Fruit fly (Drosophila melanogaster) whole organism, embryonic: Measurements from ENCODE around the gene gdl.

ENCODE experiments used
- BEAF-32 ChIP-seq: fragments of 200-800 bp; sonication (Bioruptor generic); optimal IDR thresholded peaks from 3 replicates; lab custom pipeline; 2017; ENCODE audit warnings: missing biosample characterization, missing genetic modification characterization, mild to moderate bottlenecking, moderate library complexity, missing genetic modification reagents
- Bgb ChIP-seq: fragments of 200-800 bp; sonication (Bioruptor generic); IDR thresholded peaks from 2 replicates; pipeline ENCODE4 v1.3.6; 2022; ENCODE audit warnings: missing biosample characterization, missing genetic modification characterization; ENCODE audit not compliant: partially characterized antibody
- C15 ChIP-seq: fragments of 200-800 bp; sonication (Bioruptor generic); IDR thresholded peaks from 3 replicates; pipeline ENCODE4 v1.3.6; 2022; ENCODE audit warnings: missing biosample characterization, missing genetic modification characterization
- CG10979 ChIP-seq: fragments of 200-800 bp; sonication (Bioruptor generic); optimal IDR thresholded peaks from 2 replicates; lab custom pipeline; 2018; ENCODE audit warnings: missing biosample characterization, mild to moderate bottlenecking, missing genetic modification characterization, moderate library complexity
- CG12391 ChIP-seq: fragments of 200-800 bp; sonication (Bioruptor generic); optimal IDR thresholded peaks from 3 replicates; lab custom pipeline; 2018; ENCODE audit warnings: missing biosample characterization, mild to moderate bottlenecking, missing genetic modification characterization, moderate library complexity
- CG14710 ChIP-seq: fragments of 200-800 bp; sonication (Bioruptor generic); optimal IDR thresholded peaks from 3 replicates; lab custom pipeline; 2019; ENCODE audit warnings: missing biosample characterization, mild to moderate bottlenecking, missing genetic modification characterization, moderate library complexity
- CG15514 ChIP-seq: fragments of 200-800 bp; sonication (Bioruptor generic); optimal IDR thresholded peaks from 3 replicates; lab custom pipeline; 2017; ENCODE audit warnings: missing biosample characterization, missing genetic modification characterization, mild to moderate bottlenecking, moderate library complexity, missing genetic modification reagents
- CG16813 ChIP-seq: fragments of 200-800 bp; sonication (Bioruptor generic); IDR thresholded peaks from 3 replicates; pipeline ENCODE4 v1.3.6; 2022; ENCODE audit warnings: missing biosample characterization, missing genetic modification characterization; ENCODE audit not compliant: partially characterized antibody
- CG17186 ChIP-seq: fragments of 200-800 bp; sonication (Bioruptor generic); optimal IDR thresholded peaks from 3 replicates; lab custom pipeline; 2017; ENCODE audit warnings: missing biosample characterization, missing genetic modification reagents, missing genetic modification characterization
- CG17568 ChIP-seq: fragments of 200-800 bp; sonication (Bioruptor generic); optimal IDR thresholded peaks from 2 replicates; lab custom pipeline; 2018; ENCODE audit warnings: missing biosample characterization, mild to moderate bottlenecking, missing genetic modification characterization, moderate library complexity
- CG1792 ChIP-seq: fragments of 200-800 bp; sonication (Bioruptor generic); optimal IDR thresholded peaks from 2 replicates; lab custom pipeline; 2016; ENCODE audit warnings: missing biosample characterization, missing genetic modification characterization
- CG34224 ChIP-seq: fragments of 200-800 bp; sonication (Bioruptor generic); IDR thresholded peaks from 3 replicates; pipeline ENCODE4 v1.3.6; 2022; ENCODE audit warnings: missing biosample characterization, missing genetic modification characterization; ENCODE audit not compliant: partially characterized antibody
- CG3838 ChIP-seq: fragments of 200-800 bp; sonication (Bioruptor generic); optimal IDR thresholded peaks from 3 replicates; lab custom pipeline; 2016; ENCODE audit warnings: missing biosample characterization, missing genetic modification characterization
- CG8290 ChIP-seq, 3 experiments: fragments of 200-800 bp; sonication (Bioruptor generic); optimal IDR thresholded peaks; 2 replicates each; lab custom pipeline; 2016 to 2019; ENCODE audit warnings: missing biosample characterization in 3 of 3, missing genetic modification characterization in 3 of 3, mild to moderate bottlenecking in 2 of 3, moderate library complexity in 1 of 3
- CG8924 ChIP-seq: fragments of 200-800 bp; optimal IDR thresholded peaks from 3 replicates; lab custom pipeline; 2019; ENCODE audit warnings: missing biosample characterization, mild to moderate bottlenecking, missing genetic modification characterization, moderate library complexity
- CG9797 ChIP-seq: fragments of 200-800 bp; sonication (Bioruptor generic); optimal IDR thresholded peaks from 3 replicates; lab custom pipeline; 2018; ENCODE audit warnings: missing biosample characterization, mild to moderate bottlenecking, missing genetic modification characterization
- Dll ChIP-seq: fragments of 200-800 bp; sonication (Bioruptor generic); IDR thresholded peaks from 4 replicates; pipeline ENCODE4 v1.3.6; 2022; ENCODE audit warnings: missing biosample characterization, missing genetic modification characterization; ENCODE audit not compliant: partially characterized antibody
- Doc3 ChIP-seq: fragments of 200-800 bp; sonication (Bioruptor generic); IDR thresholded peaks from 3 replicates; pipeline ENCODE4 v1.3.6; 2022; ENCODE audit warnings: missing biosample characterization, missing genetic modification characterization; ENCODE audit not compliant: partially characterized antibody
- Dref ChIP-seq: fragments of 200-800 bp; sonication (Bioruptor generic); IDR thresholded peaks from 2 replicates; pipeline ENCODE4 v1.3.6; 2022; ENCODE audit warnings: missing biosample characterization, missing genetic modification characterization
- E2f2 ChIP-seq: fragments of 200-800 bp; sonication (Bioruptor generic); IDR thresholded peaks from 2 replicates; pipeline ENCODE4 v1.3.6; 2022; ENCODE audit warnings: missing biosample characterization, missing genetic modification characterization
- Elba2 ChIP-seq: fragments of 200-800 bp; sonication (Bioruptor generic); optimal IDR thresholded peaks from 3 replicates; lab custom pipeline; 2016; ENCODE audit warnings: missing biosample characterization, missing genetic modification characterization
- HmgZ ChIP-seq: fragments of 200-800 bp; sonication (Bioruptor generic); optimal IDR thresholded peaks from 2 replicates; lab custom pipeline; 2018; ENCODE audit warnings: missing biosample characterization, mild to moderate bottlenecking, missing genetic modification characterization
- Hr3 ChIP-seq: fragments of 200-800 bp; sonication (Bioruptor generic); optimal IDR thresholded peaks from 3 replicates; lab custom pipeline; 2016; ENCODE audit warnings: missing biosample characterization, missing genetic modification characterization
- MESR4 ChIP-seq: fragments of 200-800 bp; sonication (Bioruptor generic); optimal IDR thresholded peaks from 2 replicates; lab custom pipeline; 2018; ENCODE audit warnings: missing biosample characterization, mild to moderate bottlenecking, missing genetic modification characterization, moderate library complexity
- Nf-YC ChIP-seq: fragments of 200-800 bp; optimal IDR thresholded peaks from 3 replicates; lab custom pipeline; 2019; ENCODE audit warnings: missing biosample characterization, mild to moderate bottlenecking, missing genetic modification characterization, moderate library complexity
- Opbp ChIP-seq: fragments of 200-800 bp; sonication (Bioruptor generic); IDR thresholded peaks from 3 replicates; pipeline ENCODE4 v1.3.6; 2022; ENCODE audit warnings: missing biosample characterization, missing genetic modification characterization; ENCODE audit not compliant: partially characterized antibody
- Rfx ChIP-seq: fragments of 200-800 bp; sonication (Bioruptor generic); IDR thresholded peaks from 2 replicates; pipeline ENCODE4 v1.3.6; 2022; ENCODE audit warnings: missing biosample characterization, missing genetic modification characterization
- Scr ChIP-seq: fragments of 200-800 bp; sonication (Bioruptor generic); IDR thresholded peaks from 2 replicates; pipeline ENCODE4 v1.3.6; 2022; ENCODE audit warnings: missing biosample characterization, missing genetic modification characterization; ENCODE audit not compliant: partially characterized antibody
- Stat92E ChIP-seq, 3 experiments: fragments of >200 bp in 2 of 3; fragments of 200-800 bp in 1 of 3; sonication (Bioruptor generic) in 1 of 3; optimal IDR thresholded peaks; 2 replicates each; lab custom pipeline; 2017 to 2019; ENCODE audit warnings: missing biosample characterization in 3 of 3, missing genetic modification characterization in 3 of 3, mild to moderate bottlenecking in 1 of 3, moderate library complexity in 1 of 3
- ato ChIP-seq: fragments of 200-800 bp; sonication (Bioruptor generic); IDR thresholded peaks from 2 replicates; pipeline ENCODE4 v1.3.6; 2022; ENCODE audit warnings: missing biosample characterization, missing genetic modification characterization; ENCODE audit not compliant: partially characterized antibody
- bbx ChIP-seq: fragments of 200-800 bp; sonication (Bioruptor generic); IDR thresholded peaks from 2 replicates; pipeline ENCODE4 v1.3.6; 2022; ENCODE audit warnings: missing biosample characterization, missing genetic modification characterization; ENCODE audit not compliant: partially characterized antibody
- chinmo ChIP-seq: fragments of 200-800 bp; sonication (Bioruptor generic); IDR thresholded peaks from 4 replicates; pipeline ENCODE4 v1.3.6; 2022; ENCODE audit warnings: missing biosample characterization, missing genetic modification characterization; ENCODE audit not compliant: partially characterized antibody
- emc ChIP-seq: fragments of 200-800 bp; sonication (Bioruptor generic); optimal IDR thresholded peaks from 2 replicates; lab custom pipeline; 2016; ENCODE audit warnings: missing biosample characterization, missing genetic modification characterization
- eve ChIP-seq, 2 experiments: fragments of >200 bp; optimal IDR thresholded peaks; 2 replicates each; lab custom pipeline; 2017; ENCODE audit warnings: missing biosample characterization in 2 of 2, missing genetic modification characterization in 2 of 2
- fu2 ChIP-seq: fragments of 200-800 bp; sonication (Bioruptor generic); optimal IDR thresholded peaks from 2 replicates; lab custom pipeline; 2016; ENCODE audit warnings: missing biosample characterization, missing genetic modification characterization
- gt ChIP-seq: fragments of 200-800 bp; sonication (Bioruptor generic); IDR thresholded peaks from 2 replicates; pipeline ENCODE4 v1.3.6; 2022; ENCODE audit warnings: missing biosample characterization, missing genetic modification characterization
- hbn ChIP-seq: fragments of 200-800 bp; sonication (Bioruptor generic); IDR thresholded peaks from 2 replicates; pipeline ENCODE4 v1.3.6; 2022; ENCODE audit warnings: missing biosample characterization, missing genetic modification characterization; ENCODE audit not compliant: partially characterized antibody
- kah ChIP-seq: fragments of 200-800 bp; sonication (Bioruptor generic); optimal IDR thresholded peaks from 2 replicates; lab custom pipeline; 2018; ENCODE audit warnings: missing biosample characterization, mild to moderate bottlenecking, missing genetic modification characterization
- klu ChIP-seq: fragments of 200-800 bp; sonication (Bioruptor generic); IDR thresholded peaks from 2 replicates; pipeline ENCODE4 v1.3.6; 2022; ENCODE audit warnings: missing biosample characterization, missing genetic modification characterization
- lbe ChIP-seq: fragments of 200-800 bp; sonication (Bioruptor generic); optimal IDR thresholded peaks from 2 replicates; lab custom pipeline; 2016; ENCODE audit warnings: missing biosample characterization, mild to moderate bottlenecking, missing genetic modification characterization
- mld ChIP-seq: fragments of 200-800 bp; sonication (Bioruptor generic); IDR thresholded peaks from 3 replicates; pipeline ENCODE4 v1.3.6; 2022; ENCODE audit warnings: missing biosample characterization, missing genetic modification characterization; ENCODE audit not compliant: partially characterized antibody
- nmo ChIP-seq: fragments of 200-800 bp; sonication (Bioruptor generic); optimal IDR thresholded peaks from 2 replicates; lab custom pipeline; 2018; ENCODE audit warnings: missing biosample characterization, mild to moderate bottlenecking, missing genetic modification characterization, moderate library complexity
- phol ChIP-seq: fragments of 200-800 bp; sonication (Bioruptor generic); optimal IDR thresholded peaks from 3 replicates; lab custom pipeline; 2018; ENCODE audit warnings: missing biosample characterization, mild to moderate bottlenecking, missing genetic modification characterization, moderate library complexity
- rib ChIP-seq: fragments of 200-800 bp; sonication (Bioruptor generic); IDR thresholded peaks from 2 replicates; pipeline ENCODE4 v1.3.6; 2022; ENCODE audit warnings: missing biosample characterization, missing genetic modification characterization
- row ChIP-seq: fragments of 200-800 bp; sonication (Bioruptor generic); IDR thresholded peaks from 3 replicates; pipeline ENCODE4 v1.3.6; 2022; ENCODE audit warnings: missing biosample characterization, missing genetic modification characterization
- stwl ChIP-seq: fragments of 200-800 bp; sonication (Bioruptor generic); optimal IDR thresholded peaks from 3 replicates; lab custom pipeline; 2018; ENCODE audit warnings: missing biosample characterization, mild to moderate bottlenecking, missing genetic modification characterization, moderate library complexity
- trem ChIP-seq: fragments of 200-800 bp; optimal IDR thresholded peaks from 3 replicates; lab custom pipeline; 2019; ENCODE audit warnings: missing biosample characterization, mild to moderate bottlenecking, missing genetic modification characterization, moderate library complexity

The gdl gene

DNA sequence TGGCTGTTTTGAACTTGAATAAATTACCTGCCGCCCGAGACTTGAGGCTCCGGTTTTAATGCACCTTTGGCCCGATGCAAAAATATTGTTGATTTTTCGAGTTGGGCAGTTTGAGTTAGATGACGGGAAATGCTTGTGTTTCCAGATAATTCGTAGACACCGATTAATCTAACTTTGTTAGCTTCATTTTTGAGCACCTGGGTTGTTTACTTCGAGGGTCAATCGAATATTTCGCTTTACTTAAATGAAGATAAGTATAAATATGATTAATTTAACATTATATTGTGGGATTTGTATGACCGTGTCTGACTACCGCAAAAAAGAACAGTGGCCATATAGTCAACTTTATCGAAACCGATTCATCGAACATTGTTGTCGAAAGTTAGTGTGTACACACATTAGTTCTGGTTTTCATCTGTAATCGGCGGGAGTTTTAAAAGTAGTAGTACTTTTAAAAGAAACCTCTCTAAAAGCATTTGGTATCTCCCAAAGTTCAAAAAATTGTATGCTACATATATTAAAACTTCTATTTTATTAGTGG is 14.6 kb downstream of the gdl start, which contains the start of gene CG7945:
Gene CG7945 (minus strand): TSS at position 332 of the 541 bp plus-strand sequence.
- TF ChIP-seq CG16813 (peak; percentile 59; the same call in 2 of the 3 replicates), Dll (GFP tag; lab: Robert Waterston, UW) (peak; percentile 68; the same call in 3 of the 4 replicates), ato (GFP tag; lab: Robert Waterston, UW) (peak; percentile 51; the same call in 1 of the 2 replicates), gt (GFP tag; lab: Robert Waterston, UW) (no peak), MESR4 (GFP tag; lab: Kevin White, UChicago) (peak; percentile 69), Dref (peak; percentile 97), BEAF-32 (GFP tag; lab: Kevin White, UChicago) (peak; percentile 65), CG14710 (tag; lab: Kevin White, UChicago) (peak; percentile 100), klu (GFP tag; lab: Robert Waterston, UW) (no peak), Scr (GFP tag; lab: Robert Waterston, UW) (peak; percentile 61), CG8924 (tag; lab: Kevin White, UChicago) (peak; percentile 35), CG10979 (tag; lab: Kevin White, UChicago) (no peak), CG34224 (peak; percentile 72), Nf-YC (tag; lab: Kevin White, UChicago) (peak; percentile 24), HmgZ (tag; lab: Kevin White, UChicago) (peak; percentile 69), CG17568 (GFP tag; lab: Kevin White, UChicago) (peak; percentile 17), CG9797 (GFP tag; lab: Kevin White, UChicago) (peak; percentile 70), bbx (GFP tag; lab: Robert Waterston, UW) (no peak; the same call in 1 of the 2 replicates), CG15514 (peak; percentile 51), emc (no peak), Elba2 (no peak), CG3838 (GFP tag; lab: Kevin White, UChicago) (no peak), nmo (GFP tag; lab: Kevin White, UChicago) (peak; percentile 23), chinmo (GFP tag; lab: Robert Waterston, UW) (0 out of 4 replicates have a peak, but pooled peaks have one; percentile 54), Stat92E (GFP tag; optimal IDR thresholded peaks at IDR 0.05; lab: Kevin White, UChicago) (peak in 1 of 3 experiments; percentile 49), CG1792 (GFP tag; lab: Kevin White, UChicago) (no peak), phol (tag; lab: Kevin White, UChicago) (peak; percentile 10), CG8290 (GFP tag; optimal IDR thresholded peaks at IDR 0.05; lab: Kevin White, UChicago) (no peak), CG8290 (tag; optimal IDR thresholded peaks at IDR 0.05; lab: Kevin White, UChicago) (peak in 1 of 2 experiments; percentile 23), eve (GFP tag; optimal IDR thresholded peaks at IDR 0.05; lab: Kevin White, UChicago) (peak in 1 of 2 experiments; percentile 79), Bgb (peak; percentile 70), Doc3 (peak; percentile 48; the same call in 2 of the 3 replicates), trem (tag; lab: Kevin White, UChicago) (peak; percentile 70), rib (GFP tag; lab: Robert Waterston, UW) (no peak), lbe (GFP tag; lab: Kevin White, UChicago) (peak; percentile 56), hbn (GFP tag; lab: Robert Waterston, UW) (peak; percentile 63), mld (GFP tag; lab: Robert Waterston, UW) (0 out of 3 replicates have a peak, but pooled peaks have one; percentile 28), kah (no peak), E2f2 (GFP tag; lab: Robert Waterston, UW) (peak; percentile 99), Rfx (GFP tag; lab: Robert Waterston, UW) (no peak), fu2 (GFP tag; lab: Kevin White, UChicago) (no peak), CG17186 (GFP tag; lab: Kevin White, UChicago) (peak; percentile 39), stwl (tag; lab: Kevin White, UChicago) (peak; percentile 87), CG12391 (tag; lab: Kevin White, UChicago) (peak; percentile 23), C15 (GFP tag; lab: Robert Waterston, UW) (no peak), row (GFP tag; lab: Robert Waterston, UW) (peak; percentile 17; the same call in 1 of the 3 replicates), Hr3 (GFP tag; lab: Kevin White, UChicago) (no peak), Opbp (GFP tag; lab: Robert Waterston, UW) (peak; percentile 71; the same call in 2 of the 3 replicates)
